Fruit fly (Drosophila melanogaster): ENCODE data around the gene CG4022.
A peak's percentile ranks its signal among the peaks of the same experiment; 100 is the strongest.

CG4022 gene

dm6 chr3L:9381602-9382001 is 29.0 kb downstream of the CG4022 start, which contains the start of gene Hsp23 (continued):
- no peak for TF ChIP-seq CG8632 (GFP tag; optimal IDR thresholded peaks at IDR 0.05)
- TF ChIP-seq Gug (GFP tag; IDR thresholded peaks at IDR 0.05), result no peak
- peak; percentile 20 for TF ChIP-seq lz (GFP tag; optimal IDR thresholded peaks at IDR 0.05)
- peak; percentile 52 for TF ChIP-seq CG6854 (GFP tag; optimal IDR thresholded peaks at IDR 0.05)
- TF ChIP-seq CG10631 (GFP tag; optimal IDR thresholded peaks at IDR 0.05), result no peak
- TF ChIP-seq Eip93F (GFP tag; optimal IDR thresholded peaks at IDR 0.05), result peak; percentile 77
- TF ChIP-seq CG11902 (GFP tag; optimal IDR thresholded peaks at IDR 0.05), result no peak
- TF ChIP-seq esn (GFP tag; optimal IDR thresholded peaks at IDR 0.05), result peak; percentile 48
- peak; percentile 8 for TF ChIP-seq Smox (GFP tag; optimal IDR thresholded peaks at IDR 0.05)
- TF ChIP-seq CG3919 (GFP tag; optimal IDR thresholded peaks at IDR 0.05), result peak; percentile 37
- TF ChIP-seq vri (GFP tag; optimal IDR thresholded peaks at IDR 0.05), result peak; percentile 57
- TF ChIP-seq Ets21C (GFP tag; optimal IDR thresholded peaks at IDR 0.05), result no peak
- peak; percentile 13 for TF ChIP-seq CG6276 (GFP tag; optimal IDR thresholded peaks at IDR 0.05)
- peak; percentile 39 for TF ChIP-seq Lpt (GFP tag; optimal IDR thresholded peaks at IDR 0.05)
- TF ChIP-seq spab (GFP tag; optimal IDR thresholded peaks at IDR 0.05), result no peak
- TF ChIP-seq Sox14 (GFP tag; optimal IDR thresholded peaks at IDR 0.05), result peak; percentile 53
- TF ChIP-seq CG9139 (GFP tag; optimal IDR thresholded peaks at IDR 0.05), result peak; percentile 66
- no peak for TF ChIP-seq dac (GFP tag; optimal IDR thresholded peaks at IDR 0.05)
- peak; percentile 33 for TF ChIP-seq dsx (GFP tag; optimal IDR thresholded peaks at IDR 0.05; ENCODE audit: poor library complexity, severe bottlenecking)
- TF ChIP-seq CG8319 (GFP tag; optimal IDR thresholded peaks at IDR 0.05), result no peak
- TF ChIP-seq CG1621 (tag; optimal IDR thresholded peaks at IDR 0.05), result peak; percentile 13
- TF ChIP-seq Hr38 (GFP tag; optimal IDR thresholded peaks at IDR 0.05), result no peak
- no peak for TF ChIP-seq CG4318 (GFP tag; optimal IDR thresholded peaks at IDR 0.05)
- peak; percentile 67 for TF ChIP-seq Eip78C (GFP tag)
- TF ChIP-seq CG34406 (GFP tag; optimal IDR thresholded peaks at IDR 0.05), result no peak
- TF ChIP-seq topi (GFP tag; optimal IDR thresholded peaks at IDR 0.05), result peak; percentile 30
- TF ChIP-seq Sox15 (GFP tag; optimal IDR thresholded peaks at IDR 0.05), result no peak
- peak; percentile 12 for TF ChIP-seq Ets96B (tag; optimal IDR thresholded peaks at IDR 0.05)
- peak; percentile 91 for TF ChIP-seq svp (GFP tag)
- TF ChIP-seq CG7368 (GFP tag; optimal IDR thresholded peaks at IDR 0.05), result peak; percentile 18
- no peak for TF ChIP-seq CG11294 (GFP tag; IDR thresholded peaks at IDR 0.05)
- peak; percentile 35 for TF ChIP-seq net (GFP tag; optimal IDR thresholded peaks at IDR 0.05)

dm6 chr3L:9380344-9380849 is 30.2 kb downstream of the CG4022 start:
- TF ChIP-seq fd85E (GFP tag; optimal IDR thresholded peaks at IDR 0.05), result no peak
- no peak for TF ChIP-seq CG6276 (GFP tag; optimal IDR thresholded peaks at IDR 0.05)
- TF ChIP-seq CG10631 (GFP tag; optimal IDR thresholded peaks at IDR 0.05), result no peak
- no peak for TF ChIP-seq Met (GFP tag; optimal IDR thresholded peaks at IDR 0.05)
- TF ChIP-seq CG11762 (GFP tag; optimal IDR thresholded peaks at IDR 0.05; ENCODE audit: insufficient read depth), result no peak
- TF ChIP-seq CG15336 (GFP tag; IDR thresholded peaks at IDR 0.05), result peak; percentile 7; the same call in 1 of the 2 replicates
- TF ChIP-seq salr (GFP tag; optimal IDR thresholded peaks at IDR 0.05), result no peak
- TF ChIP-seq achi (GFP tag; optimal IDR thresholded peaks at IDR 0.05), result no peak
- no peak for TF ChIP-seq CG31627 (GFP tag; optimal IDR thresholded peaks at IDR 0.05)
- TF ChIP-seq Sox102F (GFP tag; optimal IDR thresholded peaks at IDR 0.05), result no peak
- TF ChIP-seq CG3032 (tag; optimal IDR thresholded peaks at IDR 0.05), result no peak
- no peak for TF ChIP-seq CG4318 (GFP tag; optimal IDR thresholded peaks at IDR 0.05)
- TF ChIP-seq CG8119 (GFP tag; IDR thresholded peaks at IDR 0.05), result no peak
- no peak for TF ChIP-seq Smox (GFP tag; optimal IDR thresholded peaks at IDR 0.05)
- no peak for TF ChIP-seq CG8319 (GFP tag; optimal IDR thresholded peaks at IDR 0.05)
- no peak for TF ChIP-seq CG6854 (GFP tag; optimal IDR thresholded peaks at IDR 0.05)
- no peak for TF ChIP-seq Hr38 (GFP tag; optimal IDR thresholded peaks at IDR 0.05)
- TF ChIP-seq svp (GFP tag), result peak; percentile 73
- no peak for TF ChIP-seq OdsH (GFP tag; optimal IDR thresholded peaks at IDR 0.05)
- TF ChIP-seq CG6808 (GFP tag; optimal IDR thresholded peaks at IDR 0.05), result peak; percentile 20
- no peak for TF ChIP-seq CG6792 (GFP tag; optimal IDR thresholded peaks at IDR 0.05)
- TF ChIP-seq spab (GFP tag; optimal IDR thresholded peaks at IDR 0.05), result no peak
- TF ChIP-seq vri (GFP tag; optimal IDR thresholded peaks at IDR 0.05), result no peak
- TF ChIP-seq pdm3 (GFP tag; optimal IDR thresholded peaks at IDR 0.05), result no peak
- no peak for TF ChIP-seq eg (GFP tag; IDR thresholded peaks at IDR 0.05)
- peak; percentile 49 for TF ChIP-seq Eip78C (GFP tag)
- TF ChIP-seq ss (GFP tag; optimal IDR thresholded peaks at IDR 0.05), result peak; percentile 6 to 12
- no peak for TF ChIP-seq CG10669 (GFP tag; optimal IDR thresholded peaks at IDR 0.05)
- TF ChIP-seq Gug (GFP tag; IDR thresholded peaks at IDR 0.05), result no peak
